Fruit fly (Drosophila melanogaster) whole organism, embryonic: ENCODE measurements around the gene Rbm13.

Source experiments
- ATbp ChIP-seq: fragments of 200-800 bp; sonication (Bioruptor generic); optimal IDR thresholded peaks from 2 replicates; lab custom pipeline; 2017; ENCODE audit warnings: missing biosample characterization, mild to moderate bottlenecking, missing genetic modification characterization, missing genetic modification reagents
- Ada2b ChIP-seq: fragments of 200-800 bp; sonication (Bioruptor generic); IDR thresholded peaks from 2 replicates; pipeline ENCODE4 v1.3.6; 2022; ENCODE audit warnings: missing biosample characterization, missing genetic modification characterization
- Asciz ChIP-seq: fragments of 200-800 bp; sonication (Bioruptor generic); optimal IDR thresholded peaks from 2 replicates; lab custom pipeline; 2017; ENCODE audit warnings: missing biosample characterization, mild to moderate bottlenecking, missing genetic modification characterization, missing genetic modification reagents
- Blimp-1 ChIP-seq: fragments of 200-800 bp; sonication (Bioruptor generic); optimal IDR thresholded peaks from 3 replicates; lab custom pipeline; 2018; ENCODE audit warnings: missing biosample characterization, missing genetic modification characterization, mild to moderate bottlenecking, moderate library complexity, missing genetic modification reagents
- CG10267 ChIP-seq: fragments of 200-800 bp; sonication (Bioruptor generic); optimal IDR thresholded peaks from 2 replicates; lab custom pipeline; 2018; ENCODE audit warnings: missing biosample characterization, mild to moderate bottlenecking, missing genetic modification characterization, moderate library complexity
- CG11723 ChIP-seq: fragments of 200-800 bp; sonication (Bioruptor generic); optimal IDR thresholded peaks from 2 replicates; lab custom pipeline; 2017; ENCODE audit warnings: missing biosample characterization, mild to moderate bottlenecking, missing genetic modification characterization
- CG12659 ChIP-seq: fragments of 200-800 bp; sonication (Bioruptor generic); optimal IDR thresholded peaks from 3 replicates; lab custom pipeline; 2017; ENCODE audit warnings: mild to moderate bottlenecking, missing biosample characterization, missing genetic modification reagents, missing genetic modification characterization
- CG15601 ChIP-seq: fragments of 200-800 bp; sonication (Bioruptor generic); optimal IDR thresholded peaks from 3 replicates; lab custom pipeline; 2019; ENCODE audit warnings: missing biosample characterization, mild to moderate bottlenecking, missing genetic modification characterization, moderate library complexity
- CG16779 ChIP-seq: fragments of 200-800 bp; sonication (Bioruptor generic); IDR thresholded peaks from 2 replicates; pipeline ENCODE4 v1.3.6; 2022; ENCODE audit warnings: missing biosample characterization, missing genetic modification characterization
- CG17385 ChIP-seq: fragments of 200-800 bp; sonication (Bioruptor generic); optimal IDR thresholded peaks from 3 replicates; lab custom pipeline; 2018; ENCODE audit warnings: missing biosample characterization, mild to moderate bottlenecking, missing genetic modification characterization
- CG17568 ChIP-seq: fragments of 200-800 bp; sonication (Bioruptor generic); optimal IDR thresholded peaks from 2 replicates; lab custom pipeline; 2018; ENCODE audit warnings: missing biosample characterization, mild to moderate bottlenecking, missing genetic modification characterization, moderate library complexity
- CG18764 ChIP-seq: fragments of 200-800 bp; sonication (Bioruptor generic); optimal IDR thresholded peaks from 3 replicates; lab custom pipeline; 2016; ENCODE audit warnings: missing biosample characterization, missing genetic modification characterization
- CG30403 ChIP-seq: fragments of 200-800 bp; sonication (Bioruptor generic); optimal IDR thresholded peaks from 3 replicates; lab custom pipeline; 2016; ENCODE audit warnings: missing biosample characterization, missing genetic modification characterization
- CG30431 ChIP-seq: fragments of 200-800 bp; sonication (Bioruptor generic); optimal IDR thresholded peaks from 2 replicates; lab custom pipeline; 2017; ENCODE audit warnings: missing biosample characterization, missing genetic modification characterization
- CG31441 ChIP-seq: fragments of 200-800 bp; sonication (Bioruptor generic); IDR thresholded peaks from 2 replicates; pipeline ENCODE4 v1.3.6; 2022; ENCODE audit warnings: missing biosample characterization, missing genetic modification characterization
- CG3838 ChIP-seq: fragments of 200-800 bp; sonication (Bioruptor generic); optimal IDR thresholded peaks from 3 replicates; lab custom pipeline; 2016; ENCODE audit warnings: missing biosample characterization, missing genetic modification characterization
- CG4424 ChIP-seq: fragments of 200-800 bp; sonication (Bioruptor generic); optimal IDR thresholded peaks from 3 replicates; lab custom pipeline; 2016; ENCODE audit warnings: missing biosample characterization, missing genetic modification characterization
- CG5180 ChIP-seq: fragments of 200-800 bp; sonication (Bioruptor generic); optimal IDR thresholded peaks from 3 replicates; lab custom pipeline; 2017; ENCODE audit warnings: missing biosample characterization, missing genetic modification characterization, mild to moderate bottlenecking, moderate library complexity, missing genetic modification reagents
- CG8388 ChIP-seq: fragments of 200-800 bp; sonication (Bioruptor generic); optimal IDR thresholded peaks from 2 replicates; lab custom pipeline; 2019; ENCODE audit warnings: missing biosample characterization, mild to moderate bottlenecking, missing genetic modification characterization, moderate library complexity
- Camta ChIP-seq: fragments of 200-800 bp; sonication (Bioruptor generic); optimal IDR thresholded peaks from 2 replicates; lab custom pipeline; 2016; ENCODE audit warnings: missing biosample characterization, missing genetic modification characterization
- Dip3 ChIP-seq: fragments of 200-800 bp; sonication (Bioruptor generic); optimal IDR thresholded peaks from 3 replicates; lab custom pipeline; 2016; ENCODE audit warnings: missing biosample characterization, missing genetic modification characterization
- E2f1 ChIP-seq: fragments of 200-800 bp; sonication (Bioruptor generic); IDR thresholded peaks from 2 replicates; pipeline ENCODE4 v1.3.6; 2022; ENCODE audit warnings: missing biosample characterization, missing genetic modification characterization
- Hr51 ChIP-seq, 2 experiments: fragments of 200-800 bp; sonication (Bioruptor generic); optimal IDR thresholded peaks; 2 replicates in 1 of 2; 3 replicates in 1 of 2; lab custom pipeline; 2016 to 2018; ENCODE audit warnings: missing biosample characterization in 2 of 2, missing genetic modification characterization in 2 of 2, mild to moderate bottlenecking in 1 of 2, moderate library complexity in 1 of 2
- Hsf ChIP-seq: fragments of 200-800 bp; sonication (Bioruptor generic); optimal IDR thresholded peaks from 3 replicates; lab custom pipeline; 2016; ENCODE audit warnings: missing biosample characterization, missing genetic modification characterization
- NfI ChIP-seq: fragments of 200-800 bp; sonication (Bioruptor generic); optimal IDR thresholded peaks from 3 replicates; lab custom pipeline; 2018; ENCODE audit warnings: missing biosample characterization, mild to moderate bottlenecking, missing genetic modification characterization, moderate library complexity
- PHDP ChIP-seq: fragments of 200-800 bp; sonication (Bioruptor generic); optimal IDR thresholded peaks from 3 replicates; lab custom pipeline; 2018; ENCODE audit warnings: missing biosample characterization, mild to moderate bottlenecking, missing genetic modification characterization, moderate library complexity
- Xbp1 ChIP-seq: fragments of 200-800 bp; sonication (Bioruptor generic); optimal IDR thresholded peaks from 3 replicates; lab custom pipeline; 2016; ENCODE audit warnings: missing biosample characterization, mild to moderate bottlenecking, missing genetic modification characterization
- chif ChIP-seq, 2 experiments: fragments of 200-800 bp; sonication (Bioruptor generic); optimal IDR thresholded peaks; 3 replicates each; lab custom pipeline; 2016; ENCODE audit warnings: missing biosample characterization in 2 of 2, missing genetic modification characterization in 2 of 2
- chn ChIP-seq: fragments of 200-800 bp; sonication (Bioruptor generic); optimal IDR thresholded peaks from 2 replicates; lab custom pipeline; 2016; ENCODE audit warnings: missing biosample characterization, missing genetic modification characterization
- croc ChIP-seq: fragments of 200-800 bp; sonication (Bioruptor generic); conservative IDR thresholded peaks from 3 replicates; pipeline ENCODE4 v1.3.6; 2022; ENCODE audit warnings: missing biosample characterization, missing genetic modification characterization
- dmrt99B ChIP-seq: fragments of 200-800 bp; sonication (Bioruptor generic); optimal IDR thresholded peaks from 2 replicates; lab custom pipeline; 2018; ENCODE audit warnings: missing biosample characterization, mild to moderate bottlenecking, missing genetic modification characterization, moderate library complexity
- dysf ChIP-seq: fragments of 200-800 bp; sonication (Bioruptor generic); IDR thresholded peaks from 3 replicates; pipeline ENCODE4 v1.3.6; 2022; ENCODE audit warnings: missing biosample characterization, missing genetic modification characterization
- esg ChIP-seq: fragments of 200-800 bp; sonication (Bioruptor generic); conservative IDR thresholded peaks from 2 replicates; pipeline ENCODE4 v1.3.6; 2022; ENCODE audit warnings: missing biosample characterization, missing genetic modification characterization
- gcm2 ChIP-seq: fragments of 200-800 bp; sonication (Bioruptor generic); optimal IDR thresholded peaks from 2 replicates; lab custom pipeline; 2016; ENCODE audit warnings: missing biosample characterization, missing genetic modification characterization
- ham ChIP-seq: fragments of 200-800 bp; sonication (Bioruptor generic); IDR thresholded peaks from 2 replicates; pipeline ENCODE4 v1.3.6; 2022; ENCODE audit warnings: missing biosample characterization, missing genetic modification characterization
- ind ChIP-seq: fragments of 200-800 bp; sonication (Bioruptor generic); optimal IDR thresholded peaks from 3 replicates; lab custom pipeline; 2016; ENCODE audit warnings: missing biosample characterization, missing genetic modification characterization
- insv ChIP-seq, 2 experiments: fragments of 200-800 bp; sonication (Bioruptor generic); optimal IDR thresholded peaks; 3 replicates each; lab custom pipeline; 2016 to 2018; ENCODE audit warnings: missing biosample characterization in 2 of 2, missing genetic modification characterization in 2 of 2
- jing ChIP-seq: fragments of 200-800 bp; sonication (Bioruptor generic); optimal IDR thresholded peaks from 2 replicates; lab custom pipeline; 2018; ENCODE audit warnings: missing biosample characterization, mild to moderate bottlenecking, missing genetic modification characterization
- jumu ChIP-seq: fragments of 200-800 bp; sonication (Bioruptor generic); optimal IDR thresholded peaks from 3 replicates; lab custom pipeline; 2016; ENCODE audit warnings: missing biosample characterization, missing genetic modification characterization
- lmd ChIP-seq: fragments of 200-800 bp; sonication (Bioruptor generic); IDR thresholded peaks from 2 replicates; pipeline ENCODE4 v1.3.6; 2022; ENCODE audit warnings: missing biosample characterization, missing genetic modification characterization
- lola ChIP-seq, 3 experiments: fragments of >200 bp in 2 of 3; fragments of 200-800 bp in 1 of 3; sonication (Bioruptor generic) in 1 of 3; optimal IDR thresholded peaks; 2 replicates each; lab custom pipeline; 2017 to 2019; ENCODE audit warnings: missing biosample characterization in 3 of 3, missing genetic modification characterization in 3 of 3, mild to moderate bottlenecking in 1 of 3, moderate library complexity in 1 of 3
- oc ChIP-seq: fragments of 200-800 bp; sonication (Bioruptor generic); optimal IDR thresholded peaks from 2 replicates; lab custom pipeline; 2018; ENCODE audit warnings: missing biosample characterization, mild to moderate bottlenecking, missing genetic modification characterization, moderate library complexity
- odd ChIP-seq: fragments of 200-800 bp; sonication (Bioruptor generic); optimal IDR thresholded peaks from 2 replicates; lab custom pipeline; 2017; ENCODE audit warnings: missing biosample characterization, mild to moderate bottlenecking, missing genetic modification characterization
- row ChIP-seq: fragments of 200-800 bp; sonication (Bioruptor generic); IDR thresholded peaks from 3 replicates; pipeline ENCODE4 v1.3.6; 2022; ENCODE audit warnings: missing biosample characterization, missing genetic modification characterization
- ssp ChIP-seq: fragments of 200-800 bp; sonication (Bioruptor generic); IDR thresholded peaks from 2 replicates; pipeline ENCODE4 v1.3.6; 2022; ENCODE audit warnings: missing biosample characterization, missing genetic modification characterization
- stc ChIP-seq: fragments of 200-800 bp; sonication (Bioruptor generic); IDR thresholded peaks from 2 replicates; pipeline ENCODE4 v1.3.6; 2022; ENCODE audit warnings: missing biosample characterization, missing genetic modification characterization
- trem ChIP-seq: fragments of 200-800 bp; optimal IDR thresholded peaks from 3 replicates; lab custom pipeline; 2019; ENCODE audit warnings: missing biosample characterization, mild to moderate bottlenecking, missing genetic modification characterization, moderate library complexity
- vvl ChIP-seq: fragments of 200-800 bp; sonication (Bioruptor generic); IDR thresholded peaks from 2 replicates; pipeline ENCODE4 v1.3.6; 2022; ENCODE audit warnings: missing biosample characterization, missing genetic modification characterization
- wor ChIP-seq: fragments of 200-800 bp; sonication (Bioruptor generic); IDR thresholded peaks from 2 replicates; pipeline ENCODE4 v1.3.6; 2022; ENCODE audit warnings: missing biosample characterization, missing genetic modification characterization
- zfh1 ChIP-seq: fragments of 200-800 bp; sonication (Bioruptor generic); IDR thresholded peaks from 3 replicates; pipeline ENCODE4 v1.3.6; 2022; ENCODE audit warnings: missing biosample characterization, missing genetic modification characterization

Gene Rbm13

DNA sequence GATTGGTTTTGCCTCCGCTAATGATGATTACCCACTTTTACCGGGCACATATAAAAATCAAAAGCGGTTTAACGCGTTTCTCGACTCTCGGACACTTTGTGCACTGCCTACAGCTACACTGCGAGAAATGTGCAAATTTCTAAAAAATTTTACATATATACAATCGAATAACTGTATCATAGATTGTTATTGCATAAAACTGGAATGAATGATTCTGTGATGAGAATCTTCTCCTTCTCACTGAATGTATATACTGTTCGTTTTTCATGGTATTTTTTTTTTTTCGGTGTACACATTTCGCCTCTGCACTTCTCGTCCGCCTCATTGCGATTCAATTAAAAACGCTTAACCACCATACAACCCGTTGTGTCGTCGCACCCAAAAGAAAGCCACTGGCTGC, 40.2 kb upstream of the Rbm13 start (continued):
- TF ChIP-seq trem (tag; lab: Kevin White, UChicago) (peak; percentile 9), ham (GFP tag; lab: Robert Waterston, UW) (no peak), PHDP (peak; percentile 39), Xbp1 (GFP tag; lab: Kevin White, UChicago) (peak; percentile 58), Hr51 (GFP tag; optimal IDR thresholded peaks at IDR 0.05; lab: Kevin White, UChicago) (peak in 1 of 2 experiments; percentile 51), ind (GFP tag; lab: Kevin White, UChicago) (peak; percentile 38), CG8388 (peak; percentile 63), lmd (GFP tag; lab: Robert Waterston, UW) (peak; percentile 46; the same call in 1 of the 2 replicates), NfI (GFP tag; lab: Kevin White, UChicago) (peak; percentile 23), Asciz (GFP tag; lab: Kevin White, UChicago) (peak; percentile 56), lola (GFP tag; optimal IDR thresholded peaks at IDR 0.05; lab: Kevin White, UChicago) (peak in 1 of 3 experiments; percentile 7), CG30431 (GFP tag; lab: Kevin White, UChicago) (peak; percentile 19), dmrt99B (peak; percentile 70), esg (GFP tag; lab: Robert Waterston, UW) (peak; percentile 41; the same call in 1 of the 2 replicates), chn (GFP tag; lab: Kevin White, UChicago) (peak; percentile 34), jumu (peak; percentile 14), CG18764 (GFP tag; lab: Kevin White, UChicago) (peak; percentile 2), zfh1 (GFP tag; lab: Robert Waterston, UW) (peak; percentile 61; the same call in 2 of the 3 replicates), oc (tag; lab: Kevin White, UChicago) (peak; percentile 37), CG31441 (GFP tag; lab: Robert Waterston, UW) (peak; percentile 67; the same call in 1 of the 2 replicates), stc (GFP tag; lab: Robert Waterston, UW) (peak; percentile 47; the same call in 1 of the 2 replicates), vvl (GFP tag; lab: Robert Waterston, UW) (peak; percentile 73), gcm2 (GFP tag; lab: Kevin White, UChicago) (no peak), wor (peak; percentile 42; the same call in 1 of the 2 replicates), CG11723 (GFP tag; lab: Kevin White, UChicago) (peak; percentile 9), CG30403 (GFP tag; lab: Kevin White, UChicago) (peak; percentile 51), ssp (GFP tag; lab: Robert Waterston, UW) (0 out of 2 replicates have a peak, but pooled peaks have one; percentile 35), CG15601 (tag; lab: Kevin White, UChicago) (peak; percentile 26), insv (GFP tag; optimal IDR thresholded peaks at IDR 0.05; lab: Kevin White, UChicago) (no peak), CG17385 (peak; percentile 28), jing (GFP tag; lab: Kevin White, UChicago) (peak; percentile 25), dysf (peak; percentile 35; the same call in 1 of the 3 replicates), odd (peak; percentile 29), CG10267 (tag; lab: Kevin White, UChicago) (peak; percentile 17), Dip3 (GFP tag; lab: Kevin White, UChicago) (no peak), CG5180 (GFP tag; lab: Kevin White, UChicago) (peak; percentile 42), CG12659 (GFP tag; lab: Kevin White, UChicago) (peak; percentile 11), croc (GFP tag; lab: Robert Waterston, UW) (peak; percentile 21; the same call in 1 of the 3 replicates), Hsf (GFP tag; lab: Kevin White, UChicago) (peak; percentile 17), E2f1 (GFP tag; lab: Robert Waterston, UW) (no peak), ATbp (GFP tag; lab: Kevin White, UChicago) (peak; percentile 66), CG3838 (GFP tag; lab: Kevin White, UChicago) (no peak), CG4424 (GFP tag; lab: Kevin White, UChicago) (peak; percentile 60), Blimp-1 (GFP tag; lab: Kevin White, UChicago) (peak; percentile 64), Ada2b (GFP tag; lab: Robert Waterston, UW) (peak; percentile 29; the same call in 1 of the 2 replicates), chif (GFP tag; optimal IDR thresholded peaks at IDR 0.05; lab: Kevin White, UChicago) (peak; percentile 28 to 36), Camta (GFP tag; lab: Kevin White, UChicago) (peak; percentile 25), CG17568 (GFP tag; lab: Kevin White, UChicago) (peak; percentile 0), CG16779 (no peak), row (GFP tag; lab: Robert Waterston, UW) (peak; percentile 34; the same call in 1 of the 3 replicates)
